Fruit fly (Drosophila melanogaster) whole organism, embryonic: ENCODE data around the gene CG11379.
A peak's percentile ranks its signal among the peaks of the same experiment; 100 is the strongest.

ENCODE experiments used
- Aef1 ChIP-seq: fragments of 200-800 bp; sonication (Bioruptor generic); IDR thresholded peaks from 3 replicates; pipeline ENCODE4 v1.3.6; 2022; ENCODE audit warnings: missing biosample characterization, missing genetic modification characterization
- Atf3 ChIP-seq: fragments of 200-800 bp; sonication (Bioruptor generic); optimal IDR thresholded peaks from 3 replicates; lab custom pipeline; 2016; ENCODE audit warnings: missing biosample characterization, missing genetic modification characterization
- Bdp1 ChIP-seq: fragments of 200-800 bp; sonication (Bioruptor generic); optimal IDR thresholded peaks from 3 replicates; lab custom pipeline; 2016; ENCODE audit warnings: missing biosample characterization, missing genetic modification characterization
- CG10431 ChIP-seq: fragments of 200-800 bp; sonication (Bioruptor generic); optimal IDR thresholded peaks from 3 replicates; lab custom pipeline; 2018; ENCODE audit warnings: missing biosample characterization, mild to moderate bottlenecking, missing genetic modification characterization
- CG10979 ChIP-seq: fragments of 200-800 bp; sonication (Bioruptor generic); optimal IDR thresholded peaks from 2 replicates; lab custom pipeline; 2018; ENCODE audit warnings: missing biosample characterization, mild to moderate bottlenecking, missing genetic modification characterization, moderate library complexity
- CG11560 ChIP-seq: fragments of 200-800 bp; sonication (Bioruptor generic); IDR thresholded peaks from 3 replicates; pipeline ENCODE4 v1.3.6; 2022; ENCODE audit warnings: missing biosample characterization, missing genetic modification characterization
- CG11695 ChIP-seq: fragments of 200-800 bp; sonication (Bioruptor generic); IDR thresholded peaks from 3 replicates; pipeline ENCODE4 v1.3.6; 2022; ENCODE audit warnings: missing biosample characterization, missing genetic modification characterization
- CG12744 ChIP-seq: fragments of 200-800 bp; sonication (Bioruptor generic); optimal IDR thresholded peaks from 2 replicates; lab custom pipeline; 2016; ENCODE audit warnings: missing biosample characterization, missing genetic modification characterization
- CG12769 ChIP-seq: fragments of 200-800 bp; sonication (Bioruptor generic); optimal IDR thresholded peaks from 2 replicates; lab custom pipeline; 2019; ENCODE audit warnings: missing biosample characterization, mild to moderate bottlenecking, missing genetic modification characterization, moderate library complexity
- CG13296 ChIP-seq: fragments of 200-800 bp; sonication (Bioruptor generic); optimal IDR thresholded peaks from 3 replicates; lab custom pipeline; 2018; ENCODE audit warnings: missing biosample characterization, mild to moderate bottlenecking, missing genetic modification characterization
- CG15514 ChIP-seq: fragments of 200-800 bp; sonication (Bioruptor generic); optimal IDR thresholded peaks from 3 replicates; lab custom pipeline; 2017; ENCODE audit warnings: missing biosample characterization, missing genetic modification characterization, mild to moderate bottlenecking, moderate library complexity, missing genetic modification reagents
- CG17328 ChIP-seq: fragments of 200-800 bp; sonication (Bioruptor generic); IDR thresholded peaks from 2 replicates; pipeline ENCODE4 v1.3.6; 2022; ENCODE audit warnings: missing biosample characterization, missing genetic modification characterization
- CG17385 ChIP-seq: fragments of 200-800 bp; sonication (Bioruptor generic); optimal IDR thresholded peaks from 3 replicates; lab custom pipeline; 2018; ENCODE audit warnings: missing biosample characterization, mild to moderate bottlenecking, missing genetic modification characterization
- CG17829 ChIP-seq: fragments of 200-800 bp; optimal IDR thresholded peaks from 2 replicates; lab custom pipeline; 2019; ENCODE audit warnings: missing biosample characterization, mild to moderate bottlenecking, missing genetic modification characterization, moderate library complexity
- CG1792 ChIP-seq: fragments of 200-800 bp; sonication (Bioruptor generic); optimal IDR thresholded peaks from 2 replicates; lab custom pipeline; 2016; ENCODE audit warnings: missing biosample characterization, missing genetic modification characterization
- CG2116 ChIP-seq: fragments of 200-800 bp; sonication (Bioruptor generic); optimal IDR thresholded peaks from 3 replicates; lab custom pipeline; 2018; ENCODE audit warnings: missing biosample characterization, mild to moderate bottlenecking, missing genetic modification characterization
- CG3065 ChIP-seq: fragments of 200-800 bp; sonication (Bioruptor generic); optimal IDR thresholded peaks from 2 replicates; lab custom pipeline; 2016; ENCODE audit warnings: missing biosample characterization, missing genetic modification characterization
- CG3163 ChIP-seq: fragments of 200-800 bp; sonication (Bioruptor generic); optimal IDR thresholded peaks from 3 replicates; lab custom pipeline; 2016; ENCODE audit warnings: missing biosample characterization, missing genetic modification characterization
- CG34224 ChIP-seq: fragments of 200-800 bp; sonication (Bioruptor generic); IDR thresholded peaks from 3 replicates; pipeline ENCODE4 v1.3.6; 2022; ENCODE audit warnings: missing biosample characterization, missing genetic modification characterization; ENCODE audit not compliant: partially characterized antibody
- CG34422 ChIP-seq: fragments of 200-800 bp; sonication (Bioruptor generic); IDR thresholded peaks from 3 replicates; pipeline ENCODE4 v1.3.6; 2022; ENCODE audit warnings: missing biosample characterization, missing genetic modification characterization
- CG3995 ChIP-seq: fragments of 200-800 bp; sonication (Bioruptor generic); optimal IDR thresholded peaks from 3 replicates; lab custom pipeline; 2016; ENCODE audit warnings: missing biosample characterization, missing genetic modification characterization
- CG42726 ChIP-seq: fragments of 200-800 bp; sonication (Bioruptor generic); IDR thresholded peaks from 2 replicates; pipeline ENCODE4 v1.3.6; 2022; ENCODE audit warnings: missing biosample characterization, missing genetic modification characterization; ENCODE audit not compliant: partially characterized antibody
- CG7556 ChIP-seq: fragments of 200-800 bp; sonication (Bioruptor generic); optimal IDR thresholded peaks from 2 replicates; lab custom pipeline; 2017; ENCODE audit warnings: missing biosample characterization, mild to moderate bottlenecking, missing genetic modification characterization
- CG7963 ChIP-seq: fragments of 200-800 bp; sonication (Bioruptor generic); IDR thresholded peaks from 3 replicates; pipeline ENCODE4 v1.3.6; 2022; ENCODE audit warnings: missing biosample characterization, missing genetic modification characterization; ENCODE audit not compliant: partially characterized antibody
- Dek ChIP-seq: fragments of 200-800 bp; sonication (Bioruptor generic); optimal IDR thresholded peaks from 3 replicates; lab custom pipeline; 2019; ENCODE audit warnings: missing biosample characterization, mild to moderate bottlenecking, missing genetic modification characterization, moderate library complexity
- Elba2 ChIP-seq: fragments of 200-800 bp; sonication (Bioruptor generic); optimal IDR thresholded peaks from 3 replicates; lab custom pipeline; 2016; ENCODE audit warnings: missing biosample characterization, missing genetic modification characterization
- Ets65A ChIP-seq: fragments of 200-800 bp; sonication (Bioruptor generic); peaks from one replicate; lab custom pipeline; 2016; ENCODE audit warnings: missing biosample characterization, missing genetic modification characterization
- Hmr ChIP-seq: fragments of 200-800 bp; sonication (Bioruptor generic); optimal IDR thresholded peaks from 3 replicates; lab custom pipeline; 2017; ENCODE audit warnings: mild to moderate bottlenecking, missing biosample characterization, missing genetic modification reagents, missing genetic modification characterization
- Jarid2 ChIP-seq: fragments of 200-800 bp; sonication (Bioruptor generic); optimal IDR thresholded peaks from 3 replicates; lab custom pipeline; 2017; ENCODE audit warnings: mild to moderate bottlenecking, missing biosample characterization, missing genetic modification reagents, missing genetic modification characterization
- Trl ChIP-seq, 3 experiments: fragments of >200 bp in 2 of 3; fragments of 200-800 bp in 1 of 3; sonication (Bioruptor generic) in 1 of 3; optimal IDR thresholded peaks; 2 replicates in 1 of 3; 3 replicates in 2 of 3; lab custom pipeline; 2016 to 2017; ENCODE audit warnings: missing biosample characterization in 1 of 3, missing genetic modification characterization in 1 of 3
- cas ChIP-seq: fragments of 200-800 bp; sonication (Bioruptor generic); IDR thresholded peaks from 2 replicates; pipeline ENCODE4 v1.3.6; 2022; ENCODE audit warnings: missing biosample characterization, missing genetic modification characterization
- cg ChIP-seq: fragments of 200-800 bp; sonication (Bioruptor generic); optimal IDR thresholded peaks from 3 replicates; lab custom pipeline; 2019; ENCODE audit warnings: missing biosample characterization, mild to moderate bottlenecking, missing genetic modification characterization, moderate library complexity
- chinmo ChIP-seq: fragments of 200-800 bp; sonication (Bioruptor generic); IDR thresholded peaks from 4 replicates; pipeline ENCODE4 v1.3.6; 2022; ENCODE audit warnings: missing biosample characterization, missing genetic modification characterization; ENCODE audit not compliant: partially characterized antibody
- chm ChIP-seq: fragments of 200-800 bp; sonication (Bioruptor generic); IDR thresholded peaks from 2 replicates; pipeline ENCODE4 v1.3.6; 2022; ENCODE audit warnings: missing biosample characterization, missing genetic modification characterization
- ci ChIP-seq: fragments of 200-800 bp; sonication (Bioruptor generic); IDR thresholded peaks from 3 replicates; pipeline ENCODE4 v1.3.6; 2022; ENCODE audit warnings: missing biosample characterization, missing genetic modification characterization
- croc ChIP-seq: fragments of 200-800 bp; sonication (Bioruptor generic); conservative IDR thresholded peaks from 3 replicates; pipeline ENCODE4 v1.3.6; 2022; ENCODE audit warnings: missing biosample characterization, missing genetic modification characterization
- crol ChIP-seq: fragments of 200-800 bp; sonication (Bioruptor generic); IDR thresholded peaks from 2 replicates; pipeline ENCODE4 v1.3.6; 2022; ENCODE audit warnings: missing biosample characterization, missing genetic modification characterization
- dm ChIP-seq: fragments of 200-800 bp; sonication (Bioruptor generic); optimal IDR thresholded peaks from 3 replicates; lab custom pipeline; 2016; ENCODE audit warnings: missing biosample characterization, missing genetic modification characterization
- grn ChIP-seq: fragments of 200-800 bp; sonication (Bioruptor generic); optimal IDR thresholded peaks from 3 replicates; lab custom pipeline; 2017; ENCODE audit warnings: missing biosample characterization, missing genetic modification characterization
- insv ChIP-seq, 2 experiments: fragments of 200-800 bp; sonication (Bioruptor generic); optimal IDR thresholded peaks; 3 replicates each; lab custom pipeline; 2016 to 2018; ENCODE audit warnings: missing biosample characterization in 2 of 2, missing genetic modification characterization in 2 of 2
- klu ChIP-seq: fragments of 200-800 bp; sonication (Bioruptor generic); IDR thresholded peaks from 2 replicates; pipeline ENCODE4 v1.3.6; 2022; ENCODE audit warnings: missing biosample characterization, missing genetic modification characterization
- mld ChIP-seq: fragments of 200-800 bp; sonication (Bioruptor generic); IDR thresholded peaks from 3 replicates; pipeline ENCODE4 v1.3.6; 2022; ENCODE audit warnings: missing biosample characterization, missing genetic modification characterization; ENCODE audit not compliant: partially characterized antibody
- pros ChIP-seq: fragments of 200-800 bp; sonication (Bioruptor generic); optimal IDR thresholded peaks from 3 replicates; lab custom pipeline; 2019; ENCODE audit warnings: missing biosample characterization, mild to moderate bottlenecking, missing genetic modification characterization, moderate library complexity
- ranshi ChIP-seq: fragments of 200-800 bp; sonication (Bioruptor generic); IDR thresholded peaks from 2 replicates; pipeline ENCODE4 v1.3.6; 2022; ENCODE audit warnings: missing biosample characterization, missing genetic modification characterization
- rib ChIP-seq: fragments of 200-800 bp; sonication (Bioruptor generic); IDR thresholded peaks from 2 replicates; pipeline ENCODE4 v1.3.6; 2022; ENCODE audit warnings: missing biosample characterization, missing genetic modification characterization
- zf30C ChIP-seq: fragments of 200-800 bp; sonication (Bioruptor generic); optimal IDR thresholded peaks from 3 replicates; lab custom pipeline; 2018; ENCODE audit warnings: missing biosample characterization, mild to moderate bottlenecking, missing genetic modification characterization

The CG11379 gene

dm6 chrX:1179865-1180264 is at the start of gene CG11379:
Gene CG11379, plus strand, starts transcription at chrX:1180165.
- TF ChIP-seq ranshi (GFP tag; lab: Robert Waterston, UW) = no peak
- peak; percentile 27 for TF ChIP-seq CG3995 (GFP tag; lab: Kevin White, UChicago)
- TF ChIP-seq Dek = no peak
- no peak for TF ChIP-seq CG17829 (tag; lab: Kevin White, UChicago)
- TF ChIP-seq Bdp1 (GFP tag; lab: Kevin White, UChicago) = no peak
- TF ChIP-seq klu (GFP tag; lab: Robert Waterston, UW) = no peak
- no peak for TF ChIP-seq CG10979
- TF ChIP-seq croc (GFP tag; lab: Robert Waterston, UW) = no peak

- TF ChIP-seq pros (GFP tag; lab: Kevin White, UChicago) (peak; percentile 54), insv (GFP tag; optimal IDR thresholded peaks at IDR 0.05; lab: Kevin White, UChicago) (no peak), Jarid2 (peak; percentile 97), mld (no peak), Trl (optimal IDR thresholded peaks at IDR 0.05; lab: Kevin White, UChicago) (peak; percentile 27 to 72), Trl (GFP tag; optimal IDR thresholded peaks at IDR 0.05; lab: Kevin White, UChicago) (no peak), crol (GFP tag; lab: Robert Waterston, UW) (0 out of 2 replicates have a peak, but pooled peaks have one; percentile 18), CG3163 (GFP tag; lab: Kevin White, UChicago) (peak; percentile 45), cg (GFP tag; lab: Kevin White, UChicago) (peak; percentile 1), CG17328 (GFP tag; lab: Robert Waterston, UW) (no peak), Aef1 (GFP tag; lab: Robert Waterston, UW) (no peak), CG12769 (tag; lab: Kevin White, UChicago) (no peak), CG17385 (peak; percentile 74), CG2116 (no peak), rib (0 out of 2 replicates have a peak, but pooled peaks have one; percentile 35), CG34422 (GFP tag; lab: Robert Waterston, UW) (peak; percentile 36; the same call in 1 of the 3 replicates), CG3065 (no peak), CG7963 (no peak), zf30C (GFP tag; lab: Kevin White, UChicago) (peak; percentile 48), CG11560 (tag; lab: Robert Waterston, UW) (no peak), Elba2 (GFP tag; lab: Kevin White, UChicago) (peak; percentile 49), ci (GFP tag; lab: Robert Waterston, UW) (no peak), Hmr (GFP tag; lab: Kevin White, UChicago) (no peak), CG34224 (GFP tag; lab: Robert Waterston, UW) (0 out of 3 replicates have a peak, but pooled peaks have one; percentile 16), chinmo (GFP tag; lab: Robert Waterston, UW) (0 out of 4 replicates have a peak, but pooled peaks have one; percentile 73), CG1792 (GFP tag; lab: Kevin White, UChicago) (no peak), cas (GFP tag; lab: Robert Waterston, UW) (no peak), Ets65A (GFP tag; lab: Kevin White, UChicago) (peak; percentile 2), CG15514 (GFP tag; lab: Kevin White, UChicago) (no peak), CG11695 (no peak), grn (GFP tag; lab: Kevin White, UChicago) (peak; percentile 89), CG7556 (GFP tag; lab: Kevin White, UChicago) (no peak), Atf3 (GFP tag; lab: Kevin White, UChicago) (no peak), dm (GFP tag; lab: Kevin White, UChicago) (no peak), CG13296 (GFP tag; lab: Kevin White, UChicago) (no peak), CG10431 (GFP tag; lab: Kevin White, UChicago) (no peak), CG42726 (GFP tag; lab: Robert Waterston, UW) (0 out of 2 replicates have a peak, but pooled peaks have one; percentile 15), chm (GFP tag; lab: Robert Waterston, UW) (0 out of 2 replicates have a peak, but pooled peaks have one; percentile 48), CG12744 (no peak)
Measured at dm6 chrX:1134053-1135005, 45.6 kb upstream of the CG11379 start, which contains the start of gene CG3655. Gene CG3655, minus strand, starts transcription at chrX:1134896.
